Worm (Caenorhabditis elegans) whole organism, L3 larva: Measurements from ENCODE around the gene K08D9.4.

Experiments used
- ZK546.5 ChIP-seq: sonication (generic microtip); optimal IDR thresholded peaks from 2 replicates; lab custom pipeline; 2017; ENCODE audit warnings: missing biosample characterization, missing genetic modification characterization
- ceh-16 ChIP-seq: sonication (generic microtip); optimal IDR thresholded peaks from 2 replicates; lab custom pipeline; 2017; ENCODE audit warnings: missing biosample characterization, missing genetic modification characterization
- ceh-28 ChIP-seq: fragments of 150-350 bp; optimal IDR thresholded peaks from 2 replicates; lab custom pipeline; 2014; ENCODE audit warnings: missing biosample characterization, missing genetic modification reagents, missing genetic modification characterization
- ceh-82 ChIP-seq: fragments of 150-350 bp; optimal IDR thresholded peaks from 2 replicates; lab custom pipeline; 2014; ENCODE audit warnings: missing biosample characterization, missing genetic modification characterization
- ceh-9 ChIP-seq: sonication (generic microtip); optimal IDR thresholded peaks from 2 replicates; lab custom pipeline; 2018; ENCODE audit warnings: missing biosample characterization, missing genetic modification characterization
- daf-12 ChIP-seq: fragments of 150-350 bp; optimal IDR thresholded peaks from 2 replicates; lab custom pipeline; 2014; ENCODE audit warnings: missing biosample characterization, missing genetic modification reagents, missing genetic modification characterization
- egl-27 ChIP-seq: sonication (generic microtip); optimal IDR thresholded peaks from 4 replicates; lab custom pipeline; 2017; ENCODE audit warnings: missing biosample characterization, missing genetic modification reagents, missing genetic modification characterization
- egl-5 ChIP-seq: fragments of 150-350 bp; optimal IDR thresholded peaks from 2 replicates; lab custom pipeline; 2017; ENCODE audit warnings: missing biosample characterization, missing genetic modification reagents, missing genetic modification characterization, inconsistent platforms
- elt-2 ChIP-seq: sonication (generic microtip); optimal IDR thresholded peaks from 2 replicates; lab custom pipeline; 2016; ENCODE audit warnings: missing genetic modification reagents, mild to moderate bottlenecking, missing genetic modification characterization, missing compliant biosample characterization
- elt-3 ChIP-seq, 3 experiments: fragments of 150-350 bp in 1 of 3; sonication (generic microtip) in 2 of 3; optimal IDR thresholded peaks; 2 replicates in 2 of 3; 4 replicates in 1 of 3; lab custom pipeline; 2014 to 2017; ENCODE audit warnings: missing biosample characterization in 3 of 3, missing genetic modification characterization in 3 of 3
- eor-1 ChIP-seq, 2 experiments: fragments of 150-350 bp; optimal IDR thresholded peaks; 2 replicates each; lab custom pipeline; 2014 to 2018; ENCODE audit warnings: missing biosample characterization in 2 of 2, missing genetic modification characterization in 2 of 2
- fkh-10 ChIP-seq: sonication (generic microtip); optimal IDR thresholded peaks from 2 replicates; lab custom pipeline; 2017; ENCODE audit warnings: missing biosample characterization, missing genetic modification reagents, missing genetic modification characterization
- fkh-2 ChIP-seq: fragments of 150-350 bp; optimal IDR thresholded peaks from 2 replicates; lab custom pipeline; 2014; ENCODE audit warnings: missing biosample characterization, missing genetic modification reagents, missing genetic modification characterization
- fos-1 ChIP-seq: fragments of 150-350 bp; optimal IDR thresholded peaks from 2 replicates; lab custom pipeline; 2014; ENCODE audit warnings: missing biosample characterization, missing genetic modification characterization
- jun-1 ChIP-seq: fragments of 150-350 bp; optimal IDR thresholded peaks from 2 replicates; lab custom pipeline; 2014; ENCODE audit warnings: missing biosample characterization, missing genetic modification reagents, missing genetic modification characterization
- lsy-12 ChIP-seq: sonication (generic microtip); optimal IDR thresholded peaks from 2 replicates; lab custom pipeline; 2016; ENCODE audit warnings: mild to moderate bottlenecking, missing genetic modification characterization, missing compliant biosample characterization
- mdl-1 ChIP-seq: fragments of 150-350 bp; optimal IDR thresholded peaks from 2 replicates; lab custom pipeline; 2014; ENCODE audit warnings: missing biosample characterization, missing genetic modification characterization
- mml-1 ChIP-seq: fragments of 150-350 bp; sonication (generic microtip); optimal IDR thresholded peaks from 3 replicates; lab custom pipeline; 2014; ENCODE audit warnings: missing biosample characterization, missing genetic modification characterization
- nhr-23 ChIP-seq: fragments of 150-350 bp; optimal IDR thresholded peaks from 2 replicates; lab custom pipeline; 2014; ENCODE audit warnings: missing biosample characterization, missing genetic modification reagents, missing genetic modification characterization
- nhr-237 ChIP-seq: fragments of 150-350 bp; optimal IDR thresholded peaks from 2 replicates; lab custom pipeline; 2014; ENCODE audit warnings: missing biosample characterization, missing genetic modification characterization
- nhr-25 ChIP-seq: sonication (generic microtip); optimal IDR thresholded peaks from 2 replicates; lab custom pipeline; 2017; ENCODE audit warnings: missing biosample characterization, missing genetic modification characterization
- nhr-67 ChIP-seq: fragments of 150-350 bp; optimal IDR thresholded peaks from 2 replicates; lab custom pipeline; 2014; ENCODE audit warnings: missing biosample characterization, missing genetic modification characterization
- nhr-77 ChIP-seq: fragments of 150-350 bp; optimal IDR thresholded peaks from 2 replicates; lab custom pipeline; 2014; ENCODE audit warnings: missing biosample characterization, missing genetic modification characterization
- pha-4 ChIP-seq: fragments of 150-350 bp; optimal IDR thresholded peaks from 2 replicates; lab custom pipeline; 2014; ENCODE audit warnings: missing biosample characterization, missing genetic modification reagents, missing genetic modification characterization
- sea-2 ChIP-seq: fragments of 150-350 bp; sonication (generic microtip); optimal IDR thresholded peaks from 4 replicates; lab custom pipeline; 2014; ENCODE audit warnings: missing biosample characterization, missing genetic modification reagents, missing genetic modification characterization
- skn-1 ChIP-seq: fragments of 150-350 bp; optimal IDR thresholded peaks from 2 replicates; lab custom pipeline; 2014; ENCODE audit warnings: missing biosample characterization, missing genetic modification characterization
- snpc-4 ChIP-seq: fragments of 150-350 bp; optimal IDR thresholded peaks from 2 replicates; lab custom pipeline; 2014; ENCODE audit warnings: missing biosample characterization, missing genetic modification characterization
- tbx-2 ChIP-seq: sonication (generic microtip); optimal IDR thresholded peaks from 2 replicates; lab custom pipeline; 2016; ENCODE audit warnings: mild to moderate bottlenecking, missing genetic modification characterization, missing compliant biosample characterization
- ztf-11 ChIP-seq: fragments of 150-350 bp; optimal IDR thresholded peaks from 2 replicates; lab custom pipeline; 2014; ENCODE audit warnings: missing biosample characterization, missing genetic modification characterization

K08D9.4 gene

DNA sequence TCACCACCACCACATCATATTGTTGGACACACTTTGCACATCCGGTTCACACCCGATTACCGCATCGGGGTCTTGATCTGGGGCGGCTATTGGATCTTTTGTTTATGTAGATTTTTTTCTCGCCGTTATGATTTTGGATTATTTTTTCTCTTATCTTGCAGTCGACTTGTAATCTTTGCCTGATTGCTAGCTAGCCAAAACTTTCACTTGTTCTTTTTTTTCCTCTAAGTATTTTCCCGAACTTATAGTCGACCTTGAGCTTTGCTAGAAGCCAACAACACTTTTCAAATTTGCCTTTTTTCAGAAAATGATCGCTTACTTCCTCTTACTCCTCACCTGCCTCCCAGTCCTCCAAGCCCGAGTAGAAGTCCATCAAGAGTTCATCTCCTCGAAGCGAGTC lies 12.2 kb downstream of the K08D9.4 start, which contains the start of gene lag-2:
TSS of gene lag-2 (plus strand) at position 301 of the 400 bp plus-strand sequence.
- TF ChIP-seq ztf-11 (tag; lab: Kevin White, UChicago) (no peak), fkh-2 (tag; lab: Kevin White, UChicago) (no peak), elt-2 (no peak), ceh-9 (no peak)

ce11 chrV:3185855-3186254 lies 14.4 kb downstream of the K08D9.4 start:
- TF ChIP-seq egl-27 (tag; lab: Kevin White, UChicago) (no peak), egl-5 (tag; lab: Kevin White, UChicago) (no peak), ceh-16 (no peak), nhr-237 (tag; lab: Kevin White, UChicago) (no peak), lsy-12 (tag; lab: Kevin White, UChicago) (no peak), skn-1 (tag; lab: Kevin White, UChicago) (no peak), ceh-82 (no peak), ZK546.5 (tag; lab: Kevin White, UChicago) (no peak), elt-3 (tag; optimal IDR thresholded peaks at IDR 0.05; lab: Kevin White, UChicago) (no peak), mdl-1 (tag; lab: Kevin White, UChicago) (no peak), mml-1 (no peak), snpc-4 (tag; lab: Kevin White, UChicago) (no peak), nhr-67 (tag; lab: Kevin White, UChicago) (no peak), fkh-10 (GFP tag; lab: Kevin White, UChicago) (no peak), sea-2 (no peak), nhr-25 (no peak), jun-1 (no peak), nhr-77 (no peak)
- TF ChIP-seq, all 47 proteins: peak for 0

DNA sequence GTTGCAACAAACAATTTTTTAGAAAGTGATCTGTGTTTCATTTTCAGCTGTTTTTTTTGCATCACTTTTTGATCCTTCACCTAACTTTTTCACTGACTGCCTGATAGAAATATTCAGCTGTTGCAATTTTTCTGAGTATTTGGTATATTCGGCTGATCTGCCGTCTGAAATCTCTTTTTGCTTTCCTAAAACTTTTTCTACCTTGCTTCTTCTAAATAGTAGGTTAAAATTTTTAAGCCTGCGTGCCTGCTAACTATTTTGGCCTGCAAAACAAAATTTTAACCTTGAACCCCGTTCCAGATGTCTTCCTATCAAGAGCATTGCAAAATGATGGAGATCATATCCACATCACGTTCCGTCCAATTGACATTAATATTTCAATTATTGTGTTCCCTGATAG lies 24.1 kb downstream of the K08D9.4 start, which contains the start of gene srab-8:
TSS of gene srab-8 (plus strand) at position 301 of the 400 bp plus-strand sequence.
- TF ChIP-seq ZK546.5 (tag; lab: Kevin White, UChicago) (no peak), fkh-2 (tag; lab: Kevin White, UChicago) (no peak)

DNA sequence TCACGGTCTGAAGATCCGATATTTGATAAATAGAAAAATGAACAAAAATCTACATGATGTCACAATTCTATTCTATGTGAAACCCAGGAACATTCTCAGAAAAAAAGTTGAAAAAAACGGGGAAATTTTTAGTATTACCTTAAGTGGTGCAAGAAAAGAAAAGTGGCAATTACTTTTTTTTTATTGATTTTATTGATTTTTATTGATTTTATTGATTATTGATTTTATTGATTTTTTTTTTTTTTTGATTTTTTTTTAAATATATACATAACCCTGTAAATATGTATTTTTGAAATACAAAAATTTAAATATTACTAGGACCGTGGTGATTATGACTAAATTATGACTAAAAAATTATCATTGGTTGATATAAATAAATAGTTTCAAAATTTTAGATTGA lies 28.6 kb downstream of the K08D9.4 start:
- TF ChIP-seq ceh-28 (peak; percentile 89), pha-4 (tag; lab: Kevin White, UChicago) (no peak)

DNA sequence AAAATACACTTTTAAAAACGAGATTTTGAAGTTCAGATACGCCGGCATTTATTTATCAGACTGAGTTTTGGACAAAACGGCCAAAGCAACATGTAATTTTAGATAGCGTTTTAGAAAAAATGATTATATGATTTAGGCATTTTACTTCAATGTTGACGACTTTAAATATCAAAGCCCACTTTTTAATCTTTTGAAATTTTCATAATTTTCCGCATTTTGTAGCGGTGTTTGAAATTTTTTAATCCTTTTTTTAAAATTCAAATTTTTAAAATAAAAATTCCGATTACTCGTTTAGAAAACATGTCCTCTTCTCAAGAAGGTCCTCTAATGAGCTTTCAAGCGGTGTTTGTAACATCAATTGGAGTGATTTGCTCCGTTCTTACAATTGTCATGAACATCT lies 30.4 kb downstream of the K08D9.4 start, which contains the start of gene srbc-6:
TSS of gene srbc-6 (plus strand) at position 301 of the 400 bp plus-strand sequence.
- TF ChIP-seq nhr-23 (tag; lab: Kevin White, UChicago), result no peak
- TF ChIP-seq eor-1 (tag; optimal IDR thresholded peaks at IDR 0.05; lab: Kevin White, UChicago), result no peak
- TF ChIP-seq skn-1 (tag; lab: Kevin White, UChicago), result no peak

DNA sequence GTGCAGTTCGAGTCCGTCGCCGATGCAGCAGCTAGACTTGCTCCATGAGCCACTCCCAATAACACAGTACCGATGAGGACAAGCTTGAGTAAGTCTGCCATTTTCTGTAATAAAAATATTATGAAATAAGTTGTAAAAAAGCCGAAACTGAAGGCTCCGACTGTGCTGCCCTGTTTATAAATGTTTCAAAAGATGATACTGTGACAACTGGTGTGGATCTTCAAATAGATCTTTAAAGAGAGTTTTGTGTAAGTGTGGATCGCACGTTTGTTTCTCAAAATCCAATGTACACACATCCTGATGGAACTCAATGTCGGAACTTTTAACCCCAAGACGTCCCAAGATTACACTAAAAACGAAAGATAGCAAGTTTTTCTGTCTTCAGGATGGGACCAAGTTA lies 31.6 kb downstream of the K08D9.4 start, which contains the start of gene C36C5.15:
TSS of gene C36C5.15 (minus strand) at position 101 of the 400 bp plus-strand sequence.
- no peak for TF ChIP-seq elt-2

DNA sequence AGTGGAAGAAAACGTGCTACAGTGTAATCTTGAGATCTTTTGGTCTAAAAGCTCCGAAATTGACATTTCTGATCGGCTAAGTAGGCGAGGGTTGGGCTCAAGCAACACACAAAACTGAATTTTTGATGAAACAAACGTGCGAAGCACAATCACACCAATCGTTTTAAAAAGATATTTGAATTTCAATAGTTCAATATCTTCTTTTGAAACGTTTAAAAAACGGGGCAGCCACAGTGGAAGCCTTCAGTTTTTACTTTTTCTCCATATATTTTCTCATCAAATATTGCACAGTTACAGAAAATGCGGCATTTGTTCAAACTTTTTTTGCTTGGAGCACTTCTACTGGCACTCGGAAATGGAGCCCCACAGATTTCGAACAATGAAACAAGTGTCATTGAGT lies 34.0 kb downstream of the K08D9.4 start, which contains the start of gene C36C5.4:
TSS of gene C36C5.4 (plus strand) at position 301 of the 400 bp plus-strand sequence.
- TF ChIP-seq ceh-9 (no peak), tbx-2 (tag; lab: Kevin White, UChicago) (no peak), ZK546.5 (tag; lab: Kevin White, UChicago) (no peak), pha-4 (tag; lab: Kevin White, UChicago) (no peak), skn-1 (tag; lab: Kevin White, UChicago) (no peak), mml-1 (no peak), daf-12 (tag; lab: Kevin White, UChicago) (no peak), fos-1 (no peak), lsy-12 (tag; lab: Kevin White, UChicago) (no peak), elt-3 (tag; optimal IDR thresholded peaks at IDR 0.05; lab: Kevin White, UChicago) (no peak), fkh-2 (tag; lab: Kevin White, UChicago) (no peak), nhr-237 (tag; lab: Kevin White, UChicago) (no peak), sea-2 (no peak)
